Worm (Caenorhabditis elegans): Measurements from ENCODE around the gene sri-51.
"Not testable (repeated sequence)": the region's sequence is repeated elsewhere in the genome, so short reads cannot be mapped to it uniquely, and the experiment has no call there.

DNA sequence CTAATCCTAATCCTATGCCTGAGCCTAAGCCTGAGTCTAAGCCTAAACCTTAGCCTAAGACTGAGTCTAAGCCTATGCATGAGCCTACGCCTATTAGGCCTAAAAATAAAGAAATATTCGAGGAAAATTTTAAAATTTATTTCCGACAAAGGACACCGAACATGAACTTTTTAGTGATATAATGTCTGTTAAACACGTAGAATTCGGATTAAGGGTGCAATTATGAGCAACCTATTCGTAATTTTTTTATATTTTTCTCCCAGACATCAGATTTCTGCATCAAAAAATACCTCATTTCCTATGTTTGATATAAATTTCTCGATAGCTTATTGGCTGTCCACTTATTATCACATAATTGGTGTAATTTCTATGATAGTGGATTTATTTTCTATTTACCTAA, 9.9 kb downstream of the sri-51 start, which contains the start of gene Y27F2A.11:
- not testable (repeated sequence) for TF ChIP-seq sea-2 (GFP tag; optimal IDR thresholded peaks at IDR 0.05); ama-1 (optimal IDR thresholded peaks at IDR 0.05); nhr-237 (tag; optimal IDR thresholded peaks at IDR 0.05); unc-39 (tag; optimal IDR thresholded peaks at IDR 0.05); ztf-4 (tag; optimal IDR thresholded peaks at IDR 0.05); nhr-76 (tag; optimal IDR thresholded peaks at IDR 0.05); pha-4 (tag; optimal IDR thresholded peaks at IDR 0.05)
